Fruit fly (Drosophila melanogaster) Kc167 (cell line): ENCODE measurements around the gene Gr10b.

Experiments
- Myc ChIP-seq: fragments of >200 bp; optimal IDR thresholded peaks from 2 replicates; lab custom pipeline; 2017; ENCODE audit warnings: missing external identifiers
- Sin3A ChIP-seq: fragments of >200 bp; optimal IDR thresholded peaks from 2 replicates; lab custom pipeline; 2018; ENCODE audit warnings: missing external identifiers
- h ChIP-seq: fragments of >200 bp; optimal IDR thresholded peaks from 3 replicates; lab custom pipeline; 2018; ENCODE audit warnings: missing external identifiers
- insv ChIP-seq: fragments of >200 bp; optimal IDR thresholded peaks from 3 replicates; lab custom pipeline; 2018; ENCODE audit warnings: missing external identifiers
- psq ChIP-seq: fragments of >200 bp; optimal IDR thresholded peaks from 2 replicates; lab custom pipeline; 2017; ENCODE audit warnings: missing external identifiers
- ttk ChIP-seq: sonication (Bioruptor generic); optimal IDR thresholded peaks from 2 replicates; lab custom pipeline; 2017; ENCODE audit warnings: missing external identifiers

DNA sequence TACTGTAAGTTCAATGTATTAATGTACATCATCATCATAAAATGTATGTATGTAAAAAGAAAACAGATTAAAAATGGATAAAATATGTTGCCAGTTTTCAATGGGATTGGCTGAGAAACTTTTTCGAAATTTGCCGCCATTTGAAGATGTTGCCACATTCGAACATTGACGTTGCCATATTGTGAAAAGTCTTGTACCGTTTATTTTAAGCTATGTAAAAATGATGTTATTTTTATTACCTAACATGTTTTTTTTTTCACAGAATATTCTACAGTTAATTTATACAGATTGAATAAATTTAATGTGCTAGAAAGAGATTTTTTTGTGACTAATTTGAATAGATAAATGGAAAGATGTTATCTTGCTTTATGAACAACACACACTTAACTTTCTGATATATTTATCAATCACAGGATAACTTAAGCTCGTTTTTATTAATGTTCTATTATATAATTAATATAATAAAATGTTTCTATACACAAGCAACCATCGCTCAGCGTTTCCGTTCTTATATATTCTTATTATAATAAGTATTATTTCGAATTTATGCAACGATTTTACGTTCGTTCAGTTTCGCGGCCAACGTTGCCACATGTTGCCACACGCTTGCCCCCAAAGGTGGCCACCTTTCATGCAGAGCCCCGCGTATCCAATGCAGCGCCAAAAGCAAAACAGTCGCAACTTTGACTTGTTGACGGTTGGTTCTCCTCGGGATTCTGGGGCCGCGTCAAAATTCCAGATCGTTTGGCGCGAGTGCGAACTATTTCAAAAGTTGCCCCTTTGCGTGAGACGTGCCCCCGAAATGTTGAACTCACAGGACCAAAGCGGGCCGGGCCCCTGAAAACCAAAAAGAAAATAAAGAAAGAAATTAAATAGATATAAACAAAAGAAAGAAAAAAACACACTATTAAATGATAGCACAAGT is 46.2 kb upstream of the Gr10b start, which contains the start of gene CG43155:
- TF ChIP-seq ttk (lab: Kevin White, UChicago) (no peak), psq (no peak), Sin3A (no peak), h (lab: Kevin White, UChicago) (no peak), insv (lab: Kevin White, UChicago) (no peak), Myc (lab: Kevin White, UChicago) (no peak)
